Fruit fly (Drosophila melanogaster) whole organism, wandering third instar larva: Measurements from ENCODE around the gene Elba2.

Experiments
- Hr78 ChIP-seq: fragments of >200 bp; optimal IDR thresholded peaks from 2 replicates; lab custom pipeline; 2017; ENCODE audit warnings: missing biosample characterization, missing genetic modification characterization
- OdsH ChIP-seq: fragments of 200-800 bp; sonication (Bioruptor generic); optimal IDR thresholded peaks from 2 replicates; lab custom pipeline; 2016; ENCODE audit warnings: missing biosample characterization, mild to moderate bottlenecking, missing genetic modification characterization
- brk ChIP-seq: fragments of 200-800 bp; sonication (Bioruptor generic); optimal IDR thresholded peaks from 2 replicates; lab custom pipeline; 2016; ENCODE audit warnings: missing biosample characterization, mild to moderate bottlenecking, missing genetic modification characterization
- foxo ChIP-seq, 2 experiments: fragments of 200-800 bp; sonication (Bioruptor generic); optimal IDR thresholded peaks; 2 replicates in 1 of 2; 3 replicates in 1 of 2; lab custom pipeline; 2016 to 2017; ENCODE audit warnings: missing biosample characterization in 2 of 2, missing genetic modification characterization in 2 of 2
- pan ChIP-seq: fragments of >200 bp; optimal IDR thresholded peaks from 2 replicates; lab custom pipeline; 2017
- sage ChIP-seq: fragments of 200-800 bp; sonication (Bioruptor generic); optimal IDR thresholded peaks from 2 replicates; lab custom pipeline; 2016; ENCODE audit warnings: missing biosample characterization, mild to moderate bottlenecking, missing genetic modification characterization

The Elba2 gene

DNA sequence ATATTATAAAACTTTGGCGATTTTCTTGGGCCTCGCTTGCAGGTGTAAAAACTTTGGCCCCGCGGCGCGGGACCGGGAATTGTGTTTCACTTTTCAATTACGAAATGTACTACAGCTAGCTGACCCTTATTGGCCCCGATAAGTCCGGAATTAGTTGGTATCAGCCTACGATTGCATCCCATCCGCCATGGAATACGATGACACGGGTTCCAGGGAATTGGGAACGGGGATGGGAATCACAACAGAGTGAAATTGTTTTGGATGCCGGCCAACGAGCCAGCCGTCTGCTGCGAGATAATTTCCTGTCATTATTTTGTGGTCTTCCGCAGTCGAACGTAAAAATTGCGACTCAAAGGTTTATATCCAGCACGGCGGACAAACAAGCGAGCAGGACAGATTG is 51.3 kb downstream of the Elba2 start:
- TF ChIP-seq OdsH (GFP tag; lab: Kevin White, UChicago) (no peak), foxo (GFP tag; optimal IDR thresholded peaks at IDR 0.05; lab: Kevin White, UChicago) (no peak), brk (GFP tag; lab: Kevin White, UChicago) (no peak), pan (lab: Kevin White, UChicago) (no peak), Hr78 (GFP tag; lab: Kevin White, UChicago) (no peak), sage (GFP tag; lab: Kevin White, UChicago) (no peak)
- TF ChIP-seq, all 38 proteins: peak for 0
